Fruit fly (Drosophila melanogaster): ENCODE data around the gene CG43448.

Gene CG43448

DNA sequence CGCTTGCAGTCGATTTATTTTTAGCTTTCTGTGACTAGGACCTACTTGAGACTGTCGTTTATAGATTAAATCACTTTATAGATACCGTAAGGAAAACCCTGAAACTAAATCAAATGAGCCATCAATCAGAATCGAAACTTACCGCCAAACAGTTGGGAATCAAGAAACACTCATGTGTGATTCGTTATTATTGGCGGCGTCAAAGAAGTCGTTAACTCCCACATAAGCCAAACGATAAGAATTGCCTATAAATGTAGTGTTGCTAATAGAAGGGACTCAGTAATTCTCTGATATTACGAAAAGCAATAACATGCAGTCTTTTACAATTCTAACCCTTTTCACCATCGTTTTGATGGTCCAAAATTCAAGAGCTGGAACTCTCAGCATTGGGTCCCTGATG is 15.3 kb upstream of the CG43448 start, which contains the start of gene CG18404:
Gene CG18404, plus strand, starts transcription at position 301 of the 400 bp plus-strand sequence.
- no peak for TF ChIP-seq CG32121 (GFP tag; IDR thresholded peaks at IDR 0.05)
- no peak for TF ChIP-seq CG13204 (GFP tag; optimal IDR thresholded peaks at IDR 0.05)
- TF ChIP-seq fd96Ca (GFP tag; IDR thresholded peaks at IDR 0.05), result no peak
- no peak for TF ChIP-seq CG15710 (tag; optimal IDR thresholded peaks at IDR 0.05)
- TF ChIP-seq CG8301 (tag; optimal IDR thresholded peaks at IDR 0.05), result no peak
- TF ChIP-seq rn (GFP tag; IDR thresholded peaks at IDR 0.05), result no peak
- no peak for TF ChIP-seq Pif1B (GFP tag; optimal IDR thresholded peaks at IDR 0.05)
- TF ChIP-seq Pif1A (GFP tag; optimal IDR thresholded peaks at IDR 0.05), result no peak
- no peak for TF ChIP-seq CG9948 (tag; optimal IDR thresholded peaks at IDR 0.05)
- no peak for TF ChIP-seq CG12605 (GFP tag; IDR thresholded peaks at IDR 0.05)
- TF ChIP-seq gl (tag; optimal IDR thresholded peaks at IDR 0.05), result no peak
- TF ChIP-seq EcR (GFP tag; optimal IDR thresholded peaks at IDR 0.05), result no peak
- TF ChIP-seq CG10348 (GFP tag; IDR thresholded peaks at IDR 0.05), result no peak
- TF ChIP-seq Snoo (tag; optimal IDR thresholded peaks at IDR 0.05), result no peak
- no peak for TF ChIP-seq D1 (tag; optimal IDR thresholded peaks at IDR 0.05)

DNA sequence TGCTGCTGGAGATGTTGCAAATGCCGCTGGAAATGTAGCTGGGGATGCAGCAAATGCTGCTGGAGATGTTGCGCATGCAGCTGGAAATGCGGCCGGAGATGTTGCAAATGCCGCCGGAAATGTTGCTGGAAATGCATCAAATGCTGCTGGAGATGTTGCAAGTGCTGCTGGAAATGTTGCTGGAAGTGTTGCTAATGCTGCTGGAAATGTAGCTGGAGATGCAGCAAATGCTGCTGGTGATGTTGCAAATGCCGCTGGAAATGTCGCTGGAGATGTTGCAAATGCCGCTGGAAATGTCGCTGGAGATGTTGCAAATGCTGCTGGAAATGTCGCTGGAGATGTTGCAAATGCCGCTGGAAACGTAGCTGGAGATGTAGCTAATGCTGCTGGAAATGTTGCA is 14.8 kb upstream of the CG43448 start:
- TF ChIP-seq CG15710 (tag; optimal IDR thresholded peaks at IDR 0.05) (no peak), CG34367 (tag; optimal IDR thresholded peaks at IDR 0.05) (no peak), D1 (tag; optimal IDR thresholded peaks at IDR 0.05) (no peak), Pif1A (GFP tag; optimal IDR thresholded peaks at IDR 0.05) (no peak), CG10348 (GFP tag; IDR thresholded peaks at IDR 0.05) (no peak), CG4496 (GFP tag; IDR thresholded peaks at IDR 0.05) (no peak), Snoo (tag; optimal IDR thresholded peaks at IDR 0.05) (no peak), CG17806 (tag; optimal IDR thresholded peaks at IDR 0.05) (no peak), Ets98B (GFP tag; IDR thresholded peaks at IDR 0.05) (no peak), CG13204 (GFP tag; optimal IDR thresholded peaks at IDR 0.05) (no peak), rn (GFP tag; IDR thresholded peaks at IDR 0.05) (no peak), Pif1B (GFP tag; optimal IDR thresholded peaks at IDR 0.05) (no peak)

DNA sequence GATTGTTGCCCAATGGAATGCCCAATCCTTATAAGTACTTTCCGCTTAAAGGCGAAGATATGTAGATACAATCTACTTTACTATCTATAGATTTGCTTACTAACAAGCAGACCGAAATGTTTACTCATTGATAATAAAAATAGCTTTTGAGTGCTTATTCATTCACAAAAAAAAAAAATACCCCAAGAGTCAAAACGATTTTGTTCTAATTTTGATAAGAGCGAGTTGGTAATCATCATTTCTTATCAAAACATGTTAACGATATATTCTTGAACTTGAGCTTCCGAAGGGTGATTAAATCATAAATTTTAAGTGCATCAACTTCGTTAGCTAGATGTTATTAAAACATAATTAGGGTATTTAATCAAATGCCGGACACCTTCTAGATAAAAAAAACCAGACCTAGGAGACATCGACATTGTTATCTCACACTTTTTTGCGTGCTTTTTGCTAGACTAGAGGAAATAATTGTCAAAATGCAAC is 13.0 kb upstream of the CG43448 start, which contains the start of gene CG9682:
Gene CG9682, plus strand, starts transcription at position 433 of the 483 bp plus-strand sequence.
- TF ChIP-seq CG14655 (GFP tag; optimal IDR thresholded peaks at IDR 0.05) (no peak), Pif1A (GFP tag; optimal IDR thresholded peaks at IDR 0.05) (no peak), CG13204 (GFP tag; optimal IDR thresholded peaks at IDR 0.05) (no peak), CG15710 (tag; optimal IDR thresholded peaks at IDR 0.05) (no peak), CG4496 (GFP tag; IDR thresholded peaks at IDR 0.05) (no peak)

DNA sequence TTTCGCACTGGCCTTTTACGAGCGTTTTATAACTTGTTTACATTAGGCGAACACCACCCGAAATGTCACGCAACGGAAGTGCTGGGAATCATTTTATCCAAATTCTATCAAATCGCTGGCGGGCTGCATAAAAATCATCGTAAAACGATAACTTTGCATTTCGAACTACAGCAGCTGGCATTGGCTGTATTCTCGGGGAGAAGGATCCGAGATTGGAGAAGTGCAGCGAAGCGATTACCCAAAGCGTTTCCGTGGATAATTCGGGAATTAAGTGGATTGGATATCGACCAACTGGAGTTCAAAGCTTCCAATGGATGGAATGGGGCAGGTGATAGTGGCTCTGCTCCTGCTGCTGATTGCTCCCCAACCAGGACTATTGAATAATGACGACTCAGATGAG is 11.7 kb upstream of the CG43448 start, which contains the start of gene CG34299:
Gene CG34299, plus strand, starts transcription at position 301 of the 400 bp plus-strand sequence.
- TF ChIP-seq D1 (tag; optimal IDR thresholded peaks at IDR 0.05) (no peak), CG8159 (tag; optimal IDR thresholded peaks at IDR 0.05) (no peak), CG13204 (GFP tag; optimal IDR thresholded peaks at IDR 0.05) (no peak), CG9948 (tag; optimal IDR thresholded peaks at IDR 0.05) (no peak), Snoo (tag; optimal IDR thresholded peaks at IDR 0.05) (no peak), CG15710 (tag; optimal IDR thresholded peaks at IDR 0.05) (no peak), CG12605 (GFP tag; IDR thresholded peaks at IDR 0.05) (no peak), rn (GFP tag; IDR thresholded peaks at IDR 0.05) (no peak), CG34367 (tag; optimal IDR thresholded peaks at IDR 0.05) (no peak), Pif1A (GFP tag; optimal IDR thresholded peaks at IDR 0.05) (no peak)

DNA sequence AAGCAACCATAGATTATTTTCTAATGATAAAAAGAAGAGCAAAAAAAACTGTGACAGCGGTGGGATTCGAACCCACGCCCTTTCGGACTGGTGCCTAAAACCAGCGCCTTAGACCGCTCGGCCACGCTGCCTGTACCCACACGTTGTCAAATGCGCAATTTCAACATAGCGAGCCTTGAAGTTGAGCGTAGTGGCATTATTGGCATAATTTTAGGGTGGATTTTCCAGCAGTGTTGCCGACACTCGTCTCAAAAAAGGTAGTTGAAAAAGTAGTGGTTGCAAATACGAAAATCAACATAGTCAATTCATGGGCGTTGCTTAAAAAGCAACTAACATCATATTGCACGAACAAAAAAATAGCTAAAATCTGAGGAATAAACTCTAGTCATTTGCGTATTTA is 11.0 kb upstream of the CG43448 start:
- no peak for TF ChIP-seq EcR (GFP tag; optimal IDR thresholded peaks at IDR 0.05)
- no peak for TF ChIP-seq CG4496 (GFP tag; IDR thresholded peaks at IDR 0.05)
- no peak for TF ChIP-seq CG10348 (GFP tag; IDR thresholded peaks at IDR 0.05)
- TF ChIP-seq CG14655 (GFP tag; optimal IDR thresholded peaks at IDR 0.05), result no peak
- TF ChIP-seq CG8159 (tag; optimal IDR thresholded peaks at IDR 0.05), result no peak
- TF ChIP-seq Pif1A (GFP tag; optimal IDR thresholded peaks at IDR 0.05), result no peak
- peak; percentile 22; the same call in 1 of the 2 replicates for TF ChIP-seq Ets98B (GFP tag; IDR thresholded peaks at IDR 0.05)
- TF ChIP-seq CG34367 (tag; optimal IDR thresholded peaks at IDR 0.05), result no peak
- TF ChIP-seq CG12605 (GFP tag; IDR thresholded peaks at IDR 0.05), result 0 out of 2 replicates have a peak, but pooled peaks have one; percentile 11
- no peak for TF ChIP-seq CG32121 (GFP tag; IDR thresholded peaks at IDR 0.05)

DNA sequence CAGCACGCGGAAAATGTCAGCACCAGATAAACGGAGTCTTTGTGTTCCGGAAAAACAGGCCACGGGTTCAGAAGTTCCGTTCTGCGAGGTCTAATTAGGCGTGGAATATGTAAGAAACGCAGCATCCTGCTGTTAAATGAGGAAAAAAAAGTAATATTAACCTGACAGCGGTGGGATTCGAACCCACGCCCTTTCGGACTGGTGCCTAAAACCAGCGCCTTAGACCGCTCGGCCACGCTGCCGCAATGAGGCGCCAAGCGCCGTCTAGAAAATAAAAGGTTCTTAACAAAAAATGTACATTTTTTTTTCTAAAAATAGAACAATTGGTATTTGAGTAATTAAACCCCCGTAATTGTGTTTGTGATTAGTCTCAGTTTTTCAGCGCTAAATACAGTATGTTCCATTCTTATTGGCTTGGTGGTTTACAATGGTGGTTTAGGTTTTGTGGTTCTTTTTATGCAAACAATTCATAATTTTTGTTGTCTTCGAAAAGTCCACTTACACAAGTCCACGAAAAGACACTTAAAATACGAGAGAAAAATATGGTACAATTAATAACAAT is 10.3 kb upstream of the CG43448 start:
- peak; percentile 45; the same call in 1 of the 3 replicates for TF ChIP-seq CG4496 (GFP tag; IDR thresholded peaks at IDR 0.05)
- no peak for TF ChIP-seq Pif1A (GFP tag; optimal IDR thresholded peaks at IDR 0.05)
- TF ChIP-seq CG12605 (GFP tag; IDR thresholded peaks at IDR 0.05), result peak; percentile 58
- no peak for TF ChIP-seq CG9948 (tag; optimal IDR thresholded peaks at IDR 0.05)

DNA sequence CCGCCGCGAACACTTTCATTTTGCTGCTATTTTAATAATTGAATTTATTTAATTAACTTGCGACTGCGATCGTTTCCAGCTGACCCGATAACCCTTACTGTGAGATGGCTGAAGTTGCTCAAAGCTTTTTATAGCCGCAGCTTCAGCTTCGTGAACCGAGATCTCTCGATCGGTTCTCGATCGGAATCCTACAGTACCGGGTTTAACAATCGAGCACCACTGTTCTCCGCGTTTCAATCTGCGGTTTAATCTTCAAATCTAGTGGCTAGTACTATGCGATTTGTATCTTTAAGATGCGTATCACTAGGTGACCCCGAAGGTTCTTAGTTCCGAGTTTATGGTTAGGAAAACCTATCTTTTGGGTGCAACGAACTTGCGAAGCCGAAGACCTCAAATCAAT is 9.1 kb upstream of the CG43448 start, which contains the start of gene CG9733:
Gene CG9733, minus strand, starts transcription at position 101 of the 400 bp plus-strand sequence.
- no peak for TF ChIP-seq CG9948 (tag; optimal IDR thresholded peaks at IDR 0.05)
- TF ChIP-seq EcR (GFP tag; optimal IDR thresholded peaks at IDR 0.05), result no peak
- TF ChIP-seq fd96Ca (GFP tag; IDR thresholded peaks at IDR 0.05), result no peak
- no peak for TF ChIP-seq CG12605 (GFP tag; IDR thresholded peaks at IDR 0.05)
- TF ChIP-seq D1 (tag; optimal IDR thresholded peaks at IDR 0.05), result no peak
- TF ChIP-seq CG32121 (GFP tag; IDR thresholded peaks at IDR 0.05), result no peak
- TF ChIP-seq CG14655 (GFP tag; optimal IDR thresholded peaks at IDR 0.05), result no peak
- no peak for TF ChIP-seq gl (tag; optimal IDR thresholded peaks at IDR 0.05)
- TF ChIP-seq CG13204 (GFP tag; optimal IDR thresholded peaks at IDR 0.05), result no peak
- no peak for TF ChIP-seq Pif1B (GFP tag; optimal IDR thresholded peaks at IDR 0.05)
- TF ChIP-seq Snoo (tag; optimal IDR thresholded peaks at IDR 0.05), result no peak
- TF ChIP-seq CG8159 (tag; optimal IDR thresholded peaks at IDR 0.05), result no peak

All from whole organism, pupa.